Fruit fly (Drosophila melanogaster) whole organism, adult: Measurements from ENCODE around the gene gce.

Experiments used
- CG11617 ChIP-seq: fragments of 200-800 bp; sonication (Bioruptor generic); optimal IDR thresholded peaks from 2 replicates; lab custom pipeline; 2017; ENCODE audit warnings: mild to moderate bottlenecking, missing biosample characterization, missing genetic modification reagents, missing genetic modification characterization
- CG12768 ChIP-seq: fragments of 200-800 bp; sonication (Bioruptor generic); optimal IDR thresholded peaks from 2 replicates; lab custom pipeline; 2017; ENCODE audit warnings: missing biosample characterization, missing genetic modification characterization, mild to moderate bottlenecking, moderate library complexity, missing genetic modification reagents
- CG14711 ChIP-seq: fragments of 200-800 bp; sonication (Bioruptor generic); optimal IDR thresholded peaks from 2 replicates; lab custom pipeline; 2018; ENCODE audit warnings: missing biosample characterization, mild to moderate bottlenecking, missing genetic modification characterization, moderate library complexity
- CG1620 ChIP-seq: fragments of 200-800 bp; sonication (Bioruptor generic); optimal IDR thresholded peaks from 2 replicates; lab custom pipeline; 2016; ENCODE audit warnings: missing biosample characterization, missing genetic modification characterization
- CG33017 ChIP-seq: fragments of 200-800 bp; sonication (Bioruptor generic); optimal IDR thresholded peaks from 2 replicates; lab custom pipeline; 2018; ENCODE audit warnings: missing biosample characterization, mild to moderate bottlenecking, missing genetic modification characterization, moderate library complexity
- CG5204 ChIP-seq: fragments of 200-800 bp; sonication (Bioruptor generic); optimal IDR thresholded peaks from 2 replicates; lab custom pipeline; 2016; ENCODE audit warnings: missing biosample characterization, missing genetic modification characterization
- CG7045 ChIP-seq: fragments of 200-800 bp; sonication (Bioruptor generic); optimal IDR thresholded peaks from 2 replicates; lab custom pipeline; 2017; ENCODE audit warnings: missing biosample characterization, mild to moderate bottlenecking, missing genetic modification characterization
- CG7101 ChIP-seq: fragments of 200-800 bp; sonication (Bioruptor generic); optimal IDR thresholded peaks from 2 replicates; lab custom pipeline; 2018; ENCODE audit warnings: missing biosample characterization, mild to moderate bottlenecking, missing genetic modification characterization, moderate library complexity
- Clk ChIP-seq: fragments of 200-800 bp; sonication (Bioruptor generic); optimal IDR thresholded peaks from 2 replicates; lab custom pipeline; 2017; ENCODE audit warnings: missing biosample characterization, missing genetic modification characterization
- Crg-1 ChIP-seq: fragments of 200-800 bp; sonication (Bioruptor generic); optimal IDR thresholded peaks from 2 replicates; lab custom pipeline; 2016; ENCODE audit warnings: missing biosample characterization, missing genetic modification characterization
- Hr96 ChIP-seq: fragments of 200-800 bp; sonication (Bioruptor generic); optimal IDR thresholded peaks from 2 replicates; lab custom pipeline; 2016; ENCODE audit warnings: missing biosample characterization, missing genetic modification characterization
- Mnt ChIP-seq: fragments of 200-800 bp; sonication (Bioruptor generic); optimal IDR thresholded peaks from 2 replicates; lab custom pipeline; 2016; ENCODE audit warnings: missing biosample characterization, mild to moderate bottlenecking, missing genetic modification characterization
- bab1 ChIP-seq: fragments of 200-800 bp; sonication (Bioruptor generic); optimal IDR thresholded peaks from 3 replicates; lab custom pipeline; 2019; ENCODE audit warnings: missing biosample characterization, mild to moderate bottlenecking, missing genetic modification characterization, moderate library complexity
- cic ChIP-seq: fragments of 200-800 bp; sonication (Bioruptor generic); optimal IDR thresholded peaks from 2 replicates; lab custom pipeline; 2017; ENCODE audit warnings: missing biosample characterization, mild to moderate bottlenecking, missing genetic modification characterization, moderate library complexity
- cnc ChIP-seq, 2 experiments: fragments of >200 bp; optimal IDR thresholded peaks; 2 replicates each; lab custom pipeline; 2017
- kay ChIP-seq: fragments of 200-800 bp; sonication (Bioruptor generic); peaks from one replicate; lab custom pipeline; 2016; ENCODE audit warnings: missing biosample characterization, missing genetic modification characterization, borderline replicate concordance
- ovo ChIP-seq: fragments of 200-800 bp; sonication (Bioruptor generic); optimal IDR thresholded peaks from 2 replicates; lab custom pipeline; 2016; ENCODE audit warnings: missing biosample characterization, missing genetic modification characterization
- pad ChIP-seq: fragments of 200-800 bp; sonication (Bioruptor generic); optimal IDR thresholded peaks from 3 replicates; lab custom pipeline; 2017; ENCODE audit warnings: missing biosample characterization, missing genetic modification characterization, mild to moderate bottlenecking, moderate library complexity, missing genetic modification reagents
- tj ChIP-seq: fragments of 200-800 bp; sonication (Bioruptor generic); optimal IDR thresholded peaks from 3 replicates; lab custom pipeline; 2017; ENCODE audit warnings: missing biosample characterization, mild to moderate bottlenecking, missing genetic modification characterization, moderate library complexity
- toe ChIP-seq: fragments of 200-800 bp; sonication (Bioruptor generic); optimal IDR thresholded peaks from 2 replicates; lab custom pipeline; 2016; ENCODE audit warnings: missing biosample characterization, missing genetic modification characterization

The gce gene

DNA sequence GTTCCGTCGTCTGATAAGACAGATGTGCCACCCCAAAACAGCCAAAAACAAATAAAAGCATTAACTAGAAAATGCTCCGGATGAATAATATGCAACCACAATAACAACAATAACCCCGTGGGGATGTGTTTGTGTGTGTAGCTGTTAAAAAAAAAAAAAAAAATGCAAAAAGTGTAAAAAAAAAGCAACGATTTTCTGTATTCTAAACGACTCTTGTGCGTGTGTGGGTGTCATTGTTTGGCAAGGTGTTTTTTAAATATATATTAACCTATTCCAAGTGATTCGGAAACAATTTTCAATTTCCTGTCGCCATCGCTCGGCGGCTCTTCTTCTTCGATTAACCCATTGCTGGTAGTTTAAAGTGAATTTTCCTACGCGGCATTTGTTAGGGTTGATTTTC is 23.0 kb downstream of the gce start:
- TF ChIP-seq Crg-1 (GFP tag; lab: Kevin White, UChicago) (no peak), CG7101 (tag; lab: Kevin White, UChicago) (no peak), CG5204 (peak; percentile 19), CG1620 (GFP tag; lab: Kevin White, UChicago) (no peak), kay (GFP tag; lab: Kevin White, UChicago) (no peak), cic (GFP tag; lab: Kevin White, UChicago) (no peak), toe (GFP tag; lab: Kevin White, UChicago) (no peak), Mnt (GFP tag; lab: Kevin White, UChicago) (no peak), tj (GFP tag; lab: Kevin White, UChicago) (peak; percentile 16), cnc (optimal IDR thresholded peaks at IDR 0.05; lab: Kevin White, UChicago) (no peak), CG11617 (peak; percentile 46), bab1 (GFP tag; lab: Kevin White, UChicago) (no peak), pad (GFP tag; lab: Kevin White, UChicago) (no peak), Clk (GFP tag; lab: Kevin White, UChicago) (no peak), ovo (GFP tag; lab: Kevin White, UChicago) (no peak), CG12768 (peak; percentile 38), CG7045 (GFP tag; lab: Kevin White, UChicago) (no peak)

DNA sequence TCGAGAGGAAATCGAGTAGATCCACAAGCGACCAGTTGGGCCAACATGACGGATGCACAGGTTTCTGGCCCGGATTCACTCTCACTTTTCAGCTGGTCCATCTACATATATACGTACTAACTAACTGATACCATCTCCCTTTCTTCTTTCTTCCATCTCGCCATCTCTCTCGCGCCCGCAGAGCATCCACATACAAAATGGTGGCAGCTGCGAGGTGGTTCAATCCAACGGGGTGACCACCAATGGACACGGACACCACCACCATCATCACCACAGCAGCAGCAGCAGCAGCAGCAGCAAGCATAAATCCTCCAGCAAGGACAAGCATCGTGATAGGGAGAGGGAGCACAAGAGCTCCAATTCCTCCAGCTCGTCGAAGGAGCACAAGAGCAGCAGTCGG is 23.4 kb downstream of the gce start:
- TF ChIP-seq Clk (GFP tag; lab: Kevin White, UChicago): no peak
- TF ChIP-seq Crg-1 (GFP tag; lab: Kevin White, UChicago): no peak
- no peak for TF ChIP-seq ovo (GFP tag; lab: Kevin White, UChicago)
- no peak for TF ChIP-seq CG14711 (tag; lab: Kevin White, UChicago)
- TF ChIP-seq tj (GFP tag; lab: Kevin White, UChicago): no peak
- no peak for TF ChIP-seq CG7101 (tag; lab: Kevin White, UChicago)
- TF ChIP-seq toe (GFP tag; lab: Kevin White, UChicago): no peak
- TF ChIP-seq kay (GFP tag; lab: Kevin White, UChicago): no peak
- no peak for TF ChIP-seq cnc (optimal IDR thresholded peaks at IDR 0.05; lab: Kevin White, UChicago)
- no peak for TF ChIP-seq Mnt (GFP tag; lab: Kevin White, UChicago)
- no peak for TF ChIP-seq CG12768
- no peak for TF ChIP-seq CG1620 (GFP tag; lab: Kevin White, UChicago)
- no peak for TF ChIP-seq Hr96 (GFP tag; lab: Kevin White, UChicago)
- no peak for TF ChIP-seq CG11617
- TF ChIP-seq CG7045 (GFP tag; lab: Kevin White, UChicago): no peak
- no peak for TF ChIP-seq CG33017 (tag; lab: Kevin White, UChicago)
- no peak for TF ChIP-seq CG5204

DNA sequence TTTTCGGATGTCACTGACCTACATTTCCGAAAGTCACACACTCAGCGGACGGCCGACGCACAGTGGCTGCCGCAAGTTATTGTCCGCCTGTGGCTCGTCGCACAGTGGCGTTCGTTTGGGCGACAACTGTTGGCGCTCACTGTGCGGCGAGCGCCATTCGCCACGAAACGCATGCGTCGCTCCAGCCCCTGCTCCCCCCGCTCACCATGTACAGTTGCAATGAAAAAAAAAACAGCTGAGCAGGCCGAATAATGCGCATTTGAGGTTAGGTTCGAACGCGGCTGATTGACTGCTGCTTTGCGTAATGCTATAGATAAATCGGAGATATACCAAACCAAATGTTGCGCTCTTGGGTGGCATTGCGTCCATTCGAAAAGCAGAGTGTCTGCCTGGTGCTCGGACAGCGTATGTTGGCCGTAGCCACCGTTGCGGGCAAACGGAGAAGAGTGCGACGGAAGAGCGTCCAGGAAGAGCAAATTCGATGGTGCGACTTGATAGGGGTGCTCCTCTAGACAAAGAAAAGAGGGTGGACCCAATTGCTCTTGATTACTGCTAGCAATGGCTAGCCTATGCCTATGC is 25.8 kb downstream of the gce start:
- TF ChIP-seq CG1620 (GFP tag; lab: Kevin White, UChicago) (peak; percentile 76), CG12768 (peak; percentile 67), CG11617 (peak; percentile 69), pad (GFP tag; lab: Kevin White, UChicago) (peak; percentile 89), CG7045 (GFP tag; lab: Kevin White, UChicago) (peak; percentile 70), toe (GFP tag; lab: Kevin White, UChicago) (no peak), Hr96 (GFP tag; lab: Kevin White, UChicago) (no peak), cnc (optimal IDR thresholded peaks at IDR 0.05; lab: Kevin White, UChicago) (no peak), Mnt (GFP tag; lab: Kevin White, UChicago) (peak; percentile 91), ovo (GFP tag; lab: Kevin White, UChicago) (peak; percentile 98), Clk (GFP tag; lab: Kevin White, UChicago) (peak; percentile 26), Crg-1 (GFP tag; lab: Kevin White, UChicago) (peak; percentile 61), CG7101 (tag; lab: Kevin White, UChicago) (peak; percentile 75), CG5204 (no peak), bab1 (GFP tag; lab: Kevin White, UChicago) (peak; percentile 67), CG14711 (tag; lab: Kevin White, UChicago) (peak; percentile 24), cic (GFP tag; lab: Kevin White, UChicago) (peak; percentile 72), tj (GFP tag; lab: Kevin White, UChicago) (peak; percentile 100), CG33017 (tag; lab: Kevin White, UChicago) (peak; percentile 9), kay (GFP tag; lab: Kevin White, UChicago) (no peak)

DNA sequence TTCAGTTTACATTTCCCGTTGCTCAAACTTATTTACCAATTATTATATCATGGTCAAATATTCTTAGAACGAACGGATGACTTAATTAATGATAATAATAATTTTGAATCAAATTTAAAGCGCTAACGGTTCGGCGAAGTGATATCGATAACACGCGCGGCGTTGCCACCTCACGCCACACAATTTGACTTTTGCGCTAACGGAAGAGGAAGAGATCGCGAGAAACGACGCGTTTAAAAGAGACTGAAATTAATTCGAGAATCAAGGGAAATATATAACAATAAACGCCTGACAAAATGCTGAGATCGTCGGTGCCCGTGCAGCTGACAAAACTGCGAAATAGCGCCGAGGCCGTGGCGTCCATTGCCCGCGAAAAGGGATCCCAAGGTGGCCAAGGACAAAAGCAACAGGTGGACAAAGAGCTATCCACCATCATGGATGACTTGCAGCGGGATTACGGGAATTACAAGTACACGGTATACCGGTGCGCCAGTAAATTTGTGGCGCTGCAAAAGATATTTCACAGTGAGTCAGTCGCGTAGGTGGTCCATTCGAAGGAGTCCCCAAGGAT is 30.7 kb downstream of the gce start, which contains the start of gene dah:
dah (plus strand) TSS at position 195 of the 571 bp plus-strand sequence.
- TF ChIP-seq CG33017 (tag; lab: Kevin White, UChicago) (no peak), Hr96 (GFP tag; lab: Kevin White, UChicago) (no peak)

DNA sequence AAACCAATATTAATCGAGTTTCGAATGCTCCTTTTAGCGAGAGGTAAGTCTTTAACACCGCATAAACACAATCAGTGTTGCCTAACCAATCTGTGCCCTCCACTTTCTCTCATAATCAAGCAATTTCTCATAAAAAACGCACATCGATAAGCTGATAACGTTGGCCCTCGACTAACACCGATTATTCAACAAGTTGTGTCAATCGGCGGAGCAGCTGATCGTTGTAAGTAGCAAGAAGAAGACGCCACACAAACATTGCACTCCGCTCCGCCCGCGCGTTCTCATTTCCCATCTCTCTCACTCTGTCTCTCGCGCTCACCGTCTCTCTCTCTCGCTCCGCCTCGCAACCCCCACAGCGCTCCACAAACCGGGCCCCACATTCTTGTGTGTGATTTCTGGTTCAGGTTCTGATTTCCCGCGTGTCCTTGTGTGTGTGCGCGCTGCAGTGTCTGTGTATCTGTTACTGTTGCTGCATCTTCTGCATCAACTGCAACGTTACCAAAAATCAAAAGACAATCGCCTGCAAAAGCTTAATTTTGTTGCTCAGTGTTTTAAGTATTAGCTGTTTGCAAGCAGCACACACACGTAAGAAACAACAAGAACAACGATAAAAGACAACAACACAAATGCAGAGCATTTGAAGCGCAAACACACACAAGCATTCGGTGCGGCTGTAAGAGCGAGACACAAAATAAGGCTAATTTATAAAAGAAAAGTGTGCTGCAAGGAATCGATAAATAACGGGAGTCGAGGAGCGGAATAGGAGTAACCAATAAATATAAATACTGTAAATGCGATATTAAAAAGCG is 35.7 kb downstream of the gce start, which contains the start of the genes CG9114 and HDAC6:
CG9114 (minus strand) TSS at position 89 of the 809 bp plus-strand sequence.
HDAC6 (plus strand) TSS at position 245 of the 809 bp plus-strand sequence.
- TF ChIP-seq cnc (optimal IDR thresholded peaks at IDR 0.05; lab: Kevin White, UChicago) (no peak), CG7045 (GFP tag; lab: Kevin White, UChicago) (peak; percentile 1), Mnt (GFP tag; lab: Kevin White, UChicago) (peak; percentile 70), Hr96 (GFP tag; lab: Kevin White, UChicago) (no peak), ovo (GFP tag; lab: Kevin White, UChicago) (peak; percentile 76), kay (GFP tag; lab: Kevin White, UChicago) (no peak), CG5204 (no peak), cic (GFP tag; lab: Kevin White, UChicago) (peak; percentile 78), CG33017 (tag; lab: Kevin White, UChicago) (no peak), CG7101 (tag; lab: Kevin White, UChicago) (peak; percentile 14), toe (GFP tag; lab: Kevin White, UChicago) (no peak), Crg-1 (GFP tag; lab: Kevin White, UChicago) (no peak), Clk (GFP tag; lab: Kevin White, UChicago) (no peak), CG12768 (peak; percentile 47), CG1620 (GFP tag; lab: Kevin White, UChicago) (no peak), pad (GFP tag; lab: Kevin White, UChicago) (peak; percentile 97), tj (GFP tag; lab: Kevin White, UChicago) (peak; percentile 37), bab1 (GFP tag; lab: Kevin White, UChicago) (no peak), CG11617 (peak; percentile 3), CG14711 (tag; lab: Kevin White, UChicago) (peak; percentile 20)
